Worm (Caenorhabditis elegans): ENCODE measurements around the gene ceh-1.

Gene ceh-1

ce11 chrX:4694611-4695370 lies 40.8 kb upstream of the ceh-1 start:
- TF ChIP-seq aha-1 (tag; optimal IDR thresholded peaks at IDR 0.05) (no peak), ztf-11 (tag; optimal IDR thresholded peaks at IDR 0.05) (no peak), blmp-1 (tag; optimal IDR thresholded peaks at IDR 0.05) (peak; percentile 66), lin-14 (GFP tag; optimal IDR thresholded peaks at IDR 0.05) (peak; percentile 21)

DNA sequence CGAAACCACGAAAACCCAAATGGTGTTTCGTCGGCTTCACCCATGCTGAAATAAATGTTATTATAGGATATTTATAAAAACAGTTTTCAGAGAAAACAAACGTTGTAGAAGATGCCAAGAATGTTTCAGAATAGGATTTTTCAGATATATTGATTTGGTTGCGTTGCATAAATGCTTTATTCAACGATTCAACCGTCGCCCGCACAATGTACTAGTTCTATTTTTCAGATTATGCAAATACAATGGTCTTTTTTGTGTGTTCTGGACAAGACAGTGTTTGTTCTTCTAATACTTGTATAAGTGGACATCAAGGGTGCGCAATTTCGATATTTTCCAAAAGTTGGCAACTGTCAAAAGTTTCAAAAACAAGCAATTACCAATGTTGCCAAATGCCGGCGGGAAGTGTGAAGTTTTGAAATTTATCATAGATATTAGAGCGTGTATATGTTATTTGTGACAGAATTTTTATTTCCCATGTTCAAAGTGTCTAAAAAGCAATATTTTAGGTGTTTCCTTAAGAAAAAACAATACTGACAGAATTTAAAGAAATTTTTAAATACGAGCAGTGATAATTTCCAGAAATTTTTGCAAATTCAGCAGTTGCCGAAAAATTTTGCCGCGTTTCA lies 37.3 kb upstream of the ceh-1 start, which contains the start of gene K02G10.5:
Gene K02G10.5 (minus strand): TSS at position 51 of the 626 bp plus-strand sequence.
- no peak for TF ChIP-seq hlh-4 (tag; optimal IDR thresholded peaks at IDR 0.05)
- TF ChIP-seq mdl-1 (tag; optimal IDR thresholded peaks at IDR 0.05), result no peak
- no peak for TF ChIP-seq nhr-85 (tag)
- no peak for TF ChIP-seq nhr-12 (tag; optimal IDR thresholded peaks at IDR 0.05)
- no peak for TF ChIP-seq nhr-19 (GFP tag; conservative IDR thresholded peaks at IDR 0.05)
- TF ChIP-seq hpl-2 (GFP tag; optimal IDR thresholded peaks at IDR 0.05), result no peak
- no peak for TF ChIP-seq tbx-2 (tag; optimal IDR thresholded peaks at IDR 0.05)
- TF ChIP-seq unc-62 (GFP tag; optimal IDR thresholded peaks at IDR 0.05), result no peak
- no peak for TF ChIP-seq fkh-4 (tag; optimal IDR thresholded peaks at IDR 0.05; ENCODE audit: borderline replicate concordance)
- no peak for TF ChIP-seq unc-98 (GFP tag; IDR thresholded peaks at IDR 0.05)
- no peak for TF ChIP-seq unc-86 (tag; optimal IDR thresholded peaks at IDR 0.05)
- TF ChIP-seq sox-4 (tag; optimal IDR thresholded peaks at IDR 0.05), result no peak
- no peak for TF ChIP-seq ceh-63 (GFP tag; optimal IDR thresholded peaks at IDR 0.05)

DNA sequence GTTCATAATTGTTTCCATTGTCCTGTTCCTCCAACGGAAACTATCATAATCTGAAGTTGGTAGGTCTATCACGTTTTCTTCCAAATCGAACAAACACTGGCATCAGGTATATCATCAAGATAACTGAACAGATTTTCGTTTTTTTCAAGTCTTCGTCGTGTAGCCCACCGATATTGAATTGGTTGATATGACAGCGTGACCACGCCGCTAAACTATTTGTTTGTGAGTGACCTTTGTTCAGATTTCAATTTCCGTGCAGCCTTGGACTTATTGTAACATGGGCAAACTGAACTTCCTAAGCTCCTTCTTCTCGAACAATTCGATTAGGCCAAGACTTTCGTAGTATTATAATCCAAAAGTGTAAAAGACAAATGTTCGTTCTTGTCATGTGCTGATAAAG lies 31.6 kb upstream of the ceh-1 start:
- no peak for TF ChIP-seq ceh-82 (tag; optimal IDR thresholded peaks at IDR 0.05)
- peak in 1 of 6 experiments; percentile 9 for TF ChIP-seq elt-3 (tag; optimal IDR thresholded peaks at IDR 0.05)
- TF ChIP-seq mab-9 (GFP tag; IDR thresholded peaks at IDR 0.05), result no peak
- peak; percentile 23 for TF ChIP-seq lin-14 (GFP tag; optimal IDR thresholded peaks at IDR 0.05)
- TF ChIP-seq ceh-8 (GFP tag; optimal IDR thresholded peaks at IDR 0.05), result no peak
- no peak for TF ChIP-seq sup-37 (GFP tag; optimal IDR thresholded peaks at IDR 0.05)
- TF ChIP-seq isw-1 (GFP tag; IDR thresholded peaks at IDR 0.05), result no peak
- no peak for TF ChIP-seq ztf-11 (tag; optimal IDR thresholded peaks at IDR 0.05)
- TF ChIP-seq C04F5.9 (tag; optimal IDR thresholded peaks at IDR 0.05), result no peak

DNA sequence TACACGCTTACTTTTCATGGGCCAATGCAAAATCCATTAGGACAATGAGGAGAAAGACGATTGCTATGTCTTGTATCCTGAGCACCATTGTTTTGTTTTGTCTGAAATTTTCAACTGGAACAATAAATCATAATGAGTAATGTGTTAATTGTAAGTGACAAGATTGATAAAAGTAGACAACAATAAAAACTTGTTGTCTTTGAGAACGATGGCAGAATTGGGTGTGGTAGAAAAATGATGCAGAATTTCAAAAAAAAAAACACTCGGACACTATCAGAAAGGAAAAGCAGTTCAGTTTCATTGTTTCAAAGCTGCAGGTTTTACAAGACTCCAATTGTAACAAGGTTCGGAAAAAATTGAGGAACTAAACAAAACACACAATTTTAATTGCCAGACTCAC lies 28.7 kb upstream of the ceh-1 start, which contains the start of gene K02G10.15:
Gene K02G10.15 (minus strand): TSS at position 101 of the 400 bp plus-strand sequence.
- no peak for TF ChIP-seq nhr-84 (tag; optimal IDR thresholded peaks at IDR 0.05)
- no peak for TF ChIP-seq sox-4 (tag; optimal IDR thresholded peaks at IDR 0.05)
- no peak for TF ChIP-seq mef-2 (tag; optimal IDR thresholded peaks at IDR 0.05)
- TF ChIP-seq pag-3 (tag; optimal IDR thresholded peaks at IDR 0.05; ENCODE audit: borderline replicate concordance, insufficient read depth), result no peak
- TF ChIP-seq ets-5 (GFP tag; IDR thresholded peaks at IDR 0.05), result no peak
- no peak for TF ChIP-seq skn-1 (tag; optimal IDR thresholded peaks at IDR 0.05)
- no peak for TF ChIP-seq mep-1 (tag; optimal IDR thresholded peaks at IDR 0.05)

DNA sequence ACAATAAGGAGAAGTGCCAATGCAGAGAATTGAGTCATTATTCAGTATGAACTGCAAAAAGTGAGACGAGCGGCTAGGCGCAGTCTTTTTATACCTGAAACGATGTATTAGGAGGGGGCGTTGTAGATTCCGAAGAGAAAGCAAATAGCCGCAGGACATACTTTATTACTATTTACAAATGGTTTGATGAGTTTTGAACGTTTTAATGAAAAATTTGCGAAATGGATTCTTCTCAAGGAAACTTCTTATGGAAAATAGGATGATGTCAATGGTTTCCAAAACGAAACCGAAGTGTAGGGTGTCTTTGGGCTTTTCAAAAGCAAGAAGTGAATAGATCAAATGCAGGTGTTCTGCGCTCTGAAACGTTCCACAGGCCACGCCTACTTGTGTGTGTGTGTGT lies 24.1 kb upstream of the ceh-1 start, which contains the start of gene flp-11:
Gene flp-11 (minus strand): TSS at position 101 of the 400 bp plus-strand sequence.
- no peak for TF ChIP-seq ztf-4 (tag; optimal IDR thresholded peaks at IDR 0.05)
- no peak for TF ChIP-seq ets-5 (GFP tag; IDR thresholded peaks at IDR 0.05)
- no peak for TF ChIP-seq blmp-1 (tag; optimal IDR thresholded peaks at IDR 0.05)
- no peak for TF ChIP-seq nhr-84 (tag; optimal IDR thresholded peaks at IDR 0.05)
- no peak for TF ChIP-seq hpl-2 (GFP tag; optimal IDR thresholded peaks at IDR 0.05)
- no peak for TF ChIP-seq lin-15B (tag; optimal IDR thresholded peaks at IDR 0.05)
- no peak for TF ChIP-seq xbp-1 (tag; optimal IDR thresholded peaks at IDR 0.05)

All from whole organism, L1 larva.